Fruit fly (Drosophila melanogaster) whole organism, embryonic: ENCODE results near the gene hd.

Experiments used
- BEAF-32 ChIP-seq: fragments of 200-800 bp; sonication (Bioruptor generic); optimal IDR thresholded peaks from 3 replicates; lab custom pipeline; 2017; ENCODE audit warnings: missing biosample characterization, missing genetic modification characterization, mild to moderate bottlenecking, moderate library complexity, missing genetic modification reagents
- Blimp-1 ChIP-seq: fragments of 200-800 bp; sonication (Bioruptor generic); optimal IDR thresholded peaks from 3 replicates; lab custom pipeline; 2018; ENCODE audit warnings: missing biosample characterization, missing genetic modification characterization, mild to moderate bottlenecking, moderate library complexity, missing genetic modification reagents
- CG11456 ChIP-seq: fragments of 200-800 bp; sonication (Bioruptor generic); IDR thresholded peaks from 3 replicates; pipeline ENCODE4 v1.3.6; 2022; ENCODE audit warnings: missing biosample characterization, missing genetic modification characterization
- CG12155 ChIP-seq: fragments of 200-800 bp; sonication (Bioruptor generic); optimal IDR thresholded peaks from 3 replicates; lab custom pipeline; 2016; ENCODE audit warnings: missing biosample characterization, missing genetic modification characterization
- CG13424 ChIP-seq: fragments of 200-800 bp; sonication (Bioruptor generic); optimal IDR thresholded peaks from 2 replicates; lab custom pipeline; 2019; ENCODE audit warnings: missing biosample characterization, mild to moderate bottlenecking, missing genetic modification characterization, moderate library complexity
- CG13894 ChIP-seq: fragments of 200-800 bp; sonication (Bioruptor generic); optimal IDR thresholded peaks from 3 replicates; lab custom pipeline; 2018; ENCODE audit warnings: missing biosample characterization, mild to moderate bottlenecking, missing genetic modification characterization, moderate library complexity
- CG1603 ChIP-seq: fragments of 200-800 bp; sonication (Bioruptor generic); optimal IDR thresholded peaks from 2 replicates; lab custom pipeline; 2019; ENCODE audit warnings: missing biosample characterization, mild to moderate bottlenecking, missing genetic modification characterization, moderate library complexity
- CG17186 ChIP-seq: fragments of 200-800 bp; sonication (Bioruptor generic); optimal IDR thresholded peaks from 3 replicates; lab custom pipeline; 2017; ENCODE audit warnings: missing biosample characterization, missing genetic modification reagents, missing genetic modification characterization
- CG17328 ChIP-seq: fragments of 200-800 bp; sonication (Bioruptor generic); IDR thresholded peaks from 2 replicates; pipeline ENCODE4 v1.3.6; 2022; ENCODE audit warnings: missing biosample characterization, missing genetic modification characterization
- CG2678 ChIP-seq: fragments of 200-800 bp; sonication (Bioruptor generic); optimal IDR thresholded peaks from 3 replicates; lab custom pipeline; 2019; ENCODE audit warnings: missing biosample characterization, mild to moderate bottlenecking, missing genetic modification characterization, moderate library complexity
- CG31388 ChIP-seq: fragments of 200-800 bp; sonication (Bioruptor generic); optimal IDR thresholded peaks from 2 replicates; lab custom pipeline; 2016; ENCODE audit warnings: missing biosample characterization, missing genetic modification characterization
- CG31441 ChIP-seq: fragments of 200-800 bp; sonication (Bioruptor generic); IDR thresholded peaks from 2 replicates; pipeline ENCODE4 v1.3.6; 2022; ENCODE audit warnings: missing biosample characterization, missing genetic modification characterization
- CG34422 ChIP-seq: fragments of 200-800 bp; sonication (Bioruptor generic); IDR thresholded peaks from 3 replicates; pipeline ENCODE4 v1.3.6; 2022; ENCODE audit warnings: missing biosample characterization, missing genetic modification characterization
- CG42726 ChIP-seq: fragments of 200-800 bp; sonication (Bioruptor generic); IDR thresholded peaks from 2 replicates; pipeline ENCODE4 v1.3.6; 2022; ENCODE audit warnings: missing biosample characterization, missing genetic modification characterization; ENCODE audit not compliant: partially characterized antibody
- CG4404 ChIP-seq: fragments of 200-800 bp; sonication (Bioruptor generic); IDR thresholded peaks from 2 replicates; pipeline ENCODE4 v1.3.6; 2022; ENCODE audit warnings: missing biosample characterization, missing genetic modification characterization
- CG6791 ChIP-seq: fragments of 200-800 bp; sonication (Bioruptor generic); IDR thresholded peaks from 3 replicates; pipeline ENCODE4 v1.3.6; 2022; ENCODE audit warnings: missing biosample characterization, missing genetic modification characterization; ENCODE audit not compliant: partially characterized antibody
- CG6854 ChIP-seq: fragments of 200-800 bp; sonication (Bioruptor generic); optimal IDR thresholded peaks from 3 replicates; lab custom pipeline; 2017; ENCODE audit warnings: missing biosample characterization, mild to moderate bottlenecking, missing genetic modification characterization
- CG9727 ChIP-seq: fragments of 200-800 bp; sonication (Bioruptor generic); optimal IDR thresholded peaks from 3 replicates; lab custom pipeline; 2017; ENCODE audit warnings: missing biosample characterization, mild to moderate bottlenecking, missing genetic modification characterization
- D ChIP-seq, 2 experiments: fragments of 200-800 bp in 1 of 2; fragments of >200 bp in 1 of 2; sonication (Bioruptor generic) in 1 of 2; optimal IDR thresholded peaks; 2 replicates in 1 of 2; 3 replicates in 1 of 2; lab custom pipeline; 2017; ENCODE audit warnings: mild to moderate bottlenecking in 1 of 2, missing biosample characterization in 1 of 2, missing genetic modification characterization in 1 of 2, missing genetic modification reagents in 1 of 2
- Dek ChIP-seq: fragments of 200-800 bp; sonication (Bioruptor generic); optimal IDR thresholded peaks from 3 replicates; lab custom pipeline; 2019; ENCODE audit warnings: missing biosample characterization, mild to moderate bottlenecking, missing genetic modification characterization, moderate library complexity
- Drgx ChIP-seq: fragments of 200-800 bp; sonication (Bioruptor generic); IDR thresholded peaks from 2 replicates; pipeline ENCODE4 v1.3.6; 2022; ENCODE audit warnings: missing biosample characterization, missing genetic modification characterization
- Ets97D ChIP-seq: fragments of 200-800 bp; sonication (Bioruptor generic); optimal IDR thresholded peaks from 3 replicates; lab custom pipeline; 2016; ENCODE audit warnings: missing biosample characterization, missing genetic modification characterization
- HLH3B ChIP-seq: fragments of 200-800 bp; sonication (Bioruptor generic); IDR thresholded peaks from 2 replicates; pipeline ENCODE4 v1.3.6; 2022; ENCODE audit warnings: missing biosample characterization, missing genetic modification characterization
- HLH54F ChIP-seq: fragments of 200-800 bp; sonication (Bioruptor generic); optimal IDR thresholded peaks from 3 replicates; lab custom pipeline; 2016; ENCODE audit warnings: missing biosample characterization, missing genetic modification characterization
- HmgD ChIP-seq: fragments of 200-800 bp; sonication (Bioruptor generic); optimal IDR thresholded peaks from 3 replicates; lab custom pipeline; 2016; ENCODE audit warnings: missing biosample characterization, missing genetic modification characterization
- MESR4 ChIP-seq: fragments of 200-800 bp; sonication (Bioruptor generic); optimal IDR thresholded peaks from 2 replicates; lab custom pipeline; 2018; ENCODE audit warnings: missing biosample characterization, mild to moderate bottlenecking, missing genetic modification characterization, moderate library complexity
- Mes4 ChIP-seq: fragments of 200-800 bp; sonication (Bioruptor generic); optimal IDR thresholded peaks from 2 replicates; lab custom pipeline; 2016; ENCODE audit warnings: missing biosample characterization, missing genetic modification characterization
- NC2β ChIP-seq: fragments of 200-800 bp; sonication (Bioruptor generic); optimal IDR thresholded peaks from 2 replicates; lab custom pipeline; 2016; ENCODE audit warnings: missing biosample characterization, missing genetic modification characterization
- NFAT ChIP-seq: fragments of 200-800 bp; sonication (Bioruptor generic); IDR thresholded peaks from 2 replicates; pipeline ENCODE4 v1.3.6; 2022; ENCODE audit warnings: missing biosample characterization, missing genetic modification characterization
- NfI ChIP-seq: fragments of 200-800 bp; sonication (Bioruptor generic); optimal IDR thresholded peaks from 3 replicates; lab custom pipeline; 2018; ENCODE audit warnings: missing biosample characterization, mild to moderate bottlenecking, missing genetic modification characterization, moderate library complexity
- Pdp1 ChIP-seq, 2 experiments: fragments of 200-800 bp; sonication (Bioruptor generic); optimal IDR thresholded peaks; 3 replicates each; lab custom pipeline; 2016; ENCODE audit warnings: missing biosample characterization in 2 of 2, missing genetic modification characterization in 2 of 2, mild to moderate bottlenecking in 1 of 2, moderate library complexity in 1 of 2
- Sox100B ChIP-seq: fragments of 200-800 bp; sonication (Bioruptor generic); optimal IDR thresholded peaks from 3 replicates; lab custom pipeline; 2018; ENCODE audit warnings: missing biosample characterization, mild to moderate bottlenecking, missing genetic modification characterization
- Vsx1 ChIP-seq: fragments of 200-800 bp; sonication (Bioruptor generic); optimal IDR thresholded peaks from 2 replicates; lab custom pipeline; 2017; ENCODE audit warnings: missing biosample characterization, mild to moderate bottlenecking, missing genetic modification characterization, missing genetic modification reagents
- da ChIP-seq: fragments of 200-800 bp; sonication (Bioruptor generic); optimal IDR thresholded peaks from 2 replicates; lab custom pipeline; 2016; ENCODE audit warnings: missing biosample characterization, missing genetic modification characterization
- dmrt99B ChIP-seq: fragments of 200-800 bp; sonication (Bioruptor generic); optimal IDR thresholded peaks from 2 replicates; lab custom pipeline; 2018; ENCODE audit warnings: missing biosample characterization, mild to moderate bottlenecking, missing genetic modification characterization, moderate library complexity
- dysf ChIP-seq: fragments of 200-800 bp; sonication (Bioruptor generic); IDR thresholded peaks from 3 replicates; pipeline ENCODE4 v1.3.6; 2022; ENCODE audit warnings: missing biosample characterization, missing genetic modification characterization
- gro ChIP-seq: fragments of 200-800 bp; sonication (Bioruptor generic); optimal IDR thresholded peaks from 2 replicates; lab custom pipeline; 2016; ENCODE audit warnings: missing biosample characterization, missing genetic modification characterization
- her ChIP-seq: fragments of 200-800 bp; sonication (Bioruptor generic); optimal IDR thresholded peaks from 2 replicates; lab custom pipeline; 2016; ENCODE audit warnings: missing biosample characterization, missing genetic modification characterization
- klu ChIP-seq: fragments of 200-800 bp; sonication (Bioruptor generic); IDR thresholded peaks from 2 replicates; pipeline ENCODE4 v1.3.6; 2022; ENCODE audit warnings: missing biosample characterization, missing genetic modification characterization
- knrl ChIP-seq: fragments of 200-800 bp; sonication (Bioruptor generic); IDR thresholded peaks from 3 replicates; pipeline ENCODE4 v1.3.6; 2022; ENCODE audit warnings: missing biosample characterization, missing genetic modification characterization; ENCODE audit not compliant: partially characterized antibody
- org-1 ChIP-seq: fragments of 200-800 bp; sonication (Bioruptor generic); optimal IDR thresholded peaks from 2 replicates; lab custom pipeline; 2017; ENCODE audit warnings: missing biosample characterization, missing genetic modification characterization
- pho ChIP-seq: fragments of 200-800 bp; sonication (Bioruptor generic); optimal IDR thresholded peaks from 2 replicates; lab custom pipeline; 2016; ENCODE audit warnings: missing biosample characterization, missing genetic modification characterization
- pzg ChIP-seq: fragments of 200-800 bp; sonication (Bioruptor generic); optimal IDR thresholded peaks from 3 replicates; lab custom pipeline; 2018; ENCODE audit warnings: missing biosample characterization, mild to moderate bottlenecking, missing genetic modification characterization, moderate library complexity
- row ChIP-seq: fragments of 200-800 bp; sonication (Bioruptor generic); IDR thresholded peaks from 3 replicates; pipeline ENCODE4 v1.3.6; 2022; ENCODE audit warnings: missing biosample characterization, missing genetic modification characterization
- sima ChIP-seq: fragments of 200-800 bp; sonication (Bioruptor generic); optimal IDR thresholded peaks from 2 replicates; lab custom pipeline; 2016; ENCODE audit warnings: missing biosample characterization, missing genetic modification characterization
- so ChIP-seq: fragments of 200-800 bp; sonication (Bioruptor generic); IDR thresholded peaks from 3 replicates; pipeline ENCODE4 v1.3.6; 2022; ENCODE audit warnings: missing biosample characterization, missing genetic modification characterization
- tin ChIP-seq: fragments of 200-800 bp; sonication (Bioruptor generic); optimal IDR thresholded peaks from 3 replicates; lab custom pipeline; 2016; ENCODE audit warnings: missing biosample characterization, missing genetic modification characterization
- tx ChIP-seq: fragments of 200-800 bp; sonication (Bioruptor generic); optimal IDR thresholded peaks from 2 replicates; lab custom pipeline; 2016; ENCODE audit warnings: missing biosample characterization, missing genetic modification characterization
- usp ChIP-seq: fragments of >200 bp; optimal IDR thresholded peaks from 2 replicates; lab custom pipeline; 2017; ENCODE audit warnings: missing biosample characterization, missing genetic modification characterization
- wor ChIP-seq: fragments of 200-800 bp; sonication (Bioruptor generic); IDR thresholded peaks from 2 replicates; pipeline ENCODE4 v1.3.6; 2022; ENCODE audit warnings: missing biosample characterization, missing genetic modification characterization

The hd gene

DNA sequence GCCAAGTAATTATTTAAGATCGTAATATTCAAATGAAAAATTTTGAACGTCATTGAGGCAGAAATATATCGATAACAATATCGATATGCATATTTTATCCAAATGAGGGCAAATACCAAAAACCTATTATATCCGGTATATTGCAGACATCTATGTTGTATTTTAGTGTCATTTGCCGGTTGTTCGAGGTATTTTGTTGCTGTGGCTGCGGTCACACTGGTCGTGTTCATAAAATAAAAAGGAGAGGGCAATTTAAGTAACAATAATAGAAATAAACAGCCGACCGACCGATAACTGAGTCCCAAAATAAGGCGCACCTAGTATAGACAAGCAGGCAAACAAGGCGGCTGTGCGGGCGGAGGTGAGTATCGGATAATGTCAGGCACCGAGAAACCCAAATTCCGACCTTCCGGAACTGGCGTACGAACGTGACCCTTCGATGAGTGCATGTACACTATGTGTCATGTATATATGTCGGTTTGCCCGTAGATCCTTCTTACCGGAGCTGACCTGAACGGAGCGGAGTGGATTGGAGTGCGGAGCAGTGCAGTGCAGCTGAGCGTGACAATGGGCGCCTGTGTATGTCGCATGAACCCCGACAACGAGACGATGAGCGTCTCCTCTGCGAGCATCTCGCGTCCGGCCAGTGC, 19.1 kb upstream of the hd start, which contains the start of gene CG1172 (continued):
- TF ChIP-seq CG2678 (tag; lab: Kevin White, UChicago) (no peak), so (no peak), pzg (GFP tag; lab: Kevin White, UChicago) (peak; percentile 88), klu (no peak), BEAF-32 (GFP tag; lab: Kevin White, UChicago) (peak; percentile 81), CG34422 (GFP tag; lab: Robert Waterston, UW) (no peak; the same call in 2 of the 3 replicates), Vsx1 (no peak), Ets97D (GFP tag; lab: Kevin White, UChicago) (peak; percentile 93), pho (no peak), sima (GFP tag; lab: Kevin White, UChicago) (no peak), da (GFP tag; lab: Kevin White, UChicago) (no peak), her (GFP tag; lab: Kevin White, UChicago) (no peak), tin (no peak), HLH54F (GFP tag; lab: Kevin White, UChicago) (no peak), usp (GFP tag; lab: Kevin White, UChicago) (no peak), CG11456 (GFP tag; lab: Robert Waterston, UW) (no peak), gro (no peak), CG17328 (GFP tag; lab: Robert Waterston, UW) (no peak), tx (no peak), CG1603 (peak; percentile 81), HmgD (GFP tag; lab: Kevin White, UChicago) (no peak), CG42726 (GFP tag; lab: Robert Waterston, UW) (no peak), CG31388 (GFP tag; lab: Kevin White, UChicago) (no peak), NfI (peak; percentile 17), row (GFP tag; lab: Robert Waterston, UW) (no peak; the same call in 2 of the 3 replicates), CG31441 (GFP tag; lab: Robert Waterston, UW) (no peak; the same call in 1 of the 2 replicates), NC2β (GFP tag; lab: Kevin White, UChicago) (no peak), CG4404 (GFP tag; lab: Robert Waterston, UW) (no peak), Mes4 (GFP tag; lab: Kevin White, UChicago) (no peak), CG6854 (GFP tag; lab: Kevin White, UChicago) (no peak), dysf (GFP tag; lab: Robert Waterston, UW) (no peak), Dek (tag; lab: Kevin White, UChicago) (no peak), Pdp1 (GFP tag; optimal IDR thresholded peaks at IDR 0.05; lab: Kevin White, UChicago) (peak in 1 of 2 experiments; percentile 42), CG12155 (no peak), CG17186 (GFP tag; lab: Kevin White, UChicago) (peak; percentile 1), NFAT (GFP tag; lab: Robert Waterston, UW) (no peak), HLH3B (no peak), Sox100B (no peak), CG6791 (peak; percentile 74), Blimp-1 (no peak), org-1 (GFP tag; lab: Kevin White, UChicago) (no peak), MESR4 (GFP tag; lab: Kevin White, UChicago) (peak; percentile 85), CG9727 (no peak), dmrt99B (tag; lab: Kevin White, UChicago) (no peak), CG13424 (tag; lab: Kevin White, UChicago) (no peak), wor (GFP tag; lab: Robert Waterston, UW) (no peak), CG13894 (no peak), D (optimal IDR thresholded peaks at IDR 0.05; lab: Kevin White, UChicago) (peak; percentile 37), D (GFP tag; optimal IDR thresholded peaks at IDR 0.05; lab: Kevin White, UChicago) (no peak), Drgx (GFP tag; lab: Robert Waterston, UW) (no peak), knrl (GFP tag; lab: Robert Waterston, UW) (peak; percentile 71)
